Worm (Caenorhabditis elegans) whole organism, young adult: ENCODE data around the gene fbxb-42.
"Not testable (repeated sequence)": the region's sequence is repeated elsewhere in the genome, so short reads cannot be mapped to it uniquely, and the experiment has no call there.

ENCODE experiments used
- B0019.2 ChIP-seq: fragments of 200-800 bp; sonication (Bioruptor generic); conservative IDR thresholded peaks from 2 replicates; pipeline ENCODE4 v1.3.6; 2022; ENCODE audit warnings: missing genetic modification reagents, missing genetic modification characterization, missing compliant biosample characterization
- C06A6.2 ChIP-seq: fragments of 200-800 bp; sonication (Bioruptor generic); conservative IDR thresholded peaks from 2 replicates; pipeline ENCODE4 v1.3.6; 2022; ENCODE audit warnings: missing genetic modification characterization, missing compliant biosample characterization
- F23B12.7 ChIP-seq: sonication (generic microtip); optimal IDR thresholded peaks from 2 replicates; lab custom pipeline; 2017; ENCODE audit warnings: missing genetic modification characterization, mild to moderate bottlenecking, missing compliant biosample characterization, antibody characterized with exemption, moderate library complexity; ENCODE audit not compliant: insufficient read depth
- F33H1.4 ChIP-seq: fragments of 200-800 bp; sonication (Bioruptor generic); IDR thresholded peaks from 2 replicates; pipeline ENCODE4 v1.3.6; 2022; ENCODE audit warnings: missing genetic modification reagents, missing genetic modification characterization, missing compliant biosample characterization
- F39B2.1 ChIP-seq: fragments of 200-800 bp; sonication (Bioruptor generic); IDR thresholded peaks from 2 replicates; pipeline ENCODE4 v1.3.6; 2022; ENCODE audit warnings: missing genetic modification reagents, missing genetic modification characterization, missing compliant biosample characterization
- F55B11.4 ChIP-seq: sonication (generic microtip); optimal IDR thresholded peaks from 2 replicates; lab custom pipeline; 2016; ENCODE audit warnings: missing compliant biosample characterization, missing genetic modification characterization, borderline replicate concordance; ENCODE audit not compliant: insufficient read depth
- T26A5.8 ChIP-seq: sonication (generic microtip); optimal IDR thresholded peaks from 2 replicates; lab custom pipeline; 2016; ENCODE audit warnings: missing genetic modification characterization, missing compliant biosample characterization
- Y79H2A.3 ChIP-seq: fragments of 200-800 bp; sonication (Bioruptor generic); conservative IDR thresholded peaks from 2 replicates; pipeline ENCODE4 v1.3.6; 2022; ENCODE audit warnings: missing genetic modification reagents, missing genetic modification characterization, missing compliant biosample characterization
- Y95B8A.8 ChIP-seq: fragments of 200-800 bp; sonication (Bioruptor generic); IDR thresholded peaks from 2 replicates; pipeline ENCODE4 v1.3.6; 2022; ENCODE audit warnings: missing genetic modification reagents, missing genetic modification characterization, missing compliant biosample characterization
- aptf-2 ChIP-seq: fragments of 200-800 bp; sonication (Bioruptor generic); conservative IDR thresholded peaks from 2 replicates; pipeline ENCODE4 v1.3.6; 2022; ENCODE audit warnings: missing genetic modification reagents, missing genetic modification characterization, missing compliant biosample characterization
- athp-1 ChIP-seq: sonication (generic microtip); optimal IDR thresholded peaks from 2 replicates; lab custom pipeline; 2017; ENCODE audit warnings: mild to moderate bottlenecking, missing genetic modification characterization, missing compliant biosample characterization
- attf-3 ChIP-seq: fragments of 200-800 bp; sonication (Bioruptor generic); conservative IDR thresholded peaks from 2 replicates; pipeline ENCODE4 v1.3.6; 2022; ENCODE audit warnings: missing genetic modification reagents, missing genetic modification characterization, missing compliant biosample characterization
- bed-1 ChIP-seq: fragments of 200-800 bp; sonication (Bioruptor generic); IDR thresholded peaks from 2 replicates; pipeline ENCODE4 v1.3.6; 2022; ENCODE audit warnings: missing genetic modification reagents, missing genetic modification characterization, missing compliant biosample characterization
- cebp-1 ChIP-seq, 2 experiments: fragments of 200-800 bp in 1 of 2; sonication (Bioruptor generic) in 1 of 2; sonication (generic microtip) in 1 of 2; IDR thresholded peaks in 1 of 2; optimal IDR thresholded peaks in 1 of 2; 2 replicates each; pipeline versions ENCODE4 v1.3.6 to Lab custom; 2017 to 2022; ENCODE audit warnings: missing compliant biosample characterization in 2 of 2, missing genetic modification characterization in 2 of 2, mild to moderate bottlenecking in 1 of 2, missing genetic modification reagents in 1 of 2, moderate library complexity in 1 of 2
- die-1 ChIP-seq: sonication (generic microtip); optimal IDR thresholded peaks from 2 replicates; lab custom pipeline; 2016; ENCODE audit warnings: missing genotype, mild to moderate bottlenecking, missing genetic modification characterization, missing compliant biosample characterization
- fkh-3 ChIP-seq: sonication (generic microtip); optimal IDR thresholded peaks from 2 replicates; lab custom pipeline; 2016; ENCODE audit warnings: mild to moderate bottlenecking, missing genetic modification characterization, missing compliant biosample characterization
- gei-17 ChIP-seq: fragments of 200-800 bp; sonication (Bioruptor generic); optimal IDR thresholded peaks from 2 replicates; lab custom pipeline; 2018; ENCODE audit warnings: mild to moderate bottlenecking, missing genetic modification characterization, missing compliant biosample characterization
- hrde-1 ChIP-seq: sonication (generic microtip); optimal IDR thresholded peaks from 2 replicates; lab custom pipeline; 2016; ENCODE audit warnings: missing genetic modification characterization, mild to moderate bottlenecking, missing compliant biosample characterization, moderate library complexity, missing genotype, missing genetic modification reagents, borderline replicate concordance
- lir-1 ChIP-seq: fragments of 200-800 bp; sonication (Bioruptor generic); conservative IDR thresholded peaks from 2 replicates; pipeline ENCODE4 v1.3.6; 2022; ENCODE audit warnings: missing genetic modification reagents, missing genetic modification characterization, missing compliant biosample characterization
- madf-8 ChIP-seq: fragments of 200-800 bp; sonication (Bioruptor generic); conservative IDR thresholded peaks from 2 replicates; pipeline ENCODE4 v1.3.6; 2022; ENCODE audit warnings: missing genetic modification reagents, missing genetic modification characterization, missing compliant biosample characterization
- nfya-2 ChIP-seq: fragments of 200-800 bp; sonication (Bioruptor generic); IDR thresholded peaks from 2 replicates; pipeline ENCODE4 v1.3.6; 2022; ENCODE audit warnings: missing genetic modification reagents, missing genetic modification characterization, missing compliant biosample characterization
- rcor-1 ChIP-seq: fragments of 200-800 bp; sonication (Bioruptor generic); IDR thresholded peaks from 2 replicates; pipeline ENCODE4 v1.3.6; 2022; ENCODE audit warnings: missing genetic modification reagents, missing genetic modification characterization, missing compliant biosample characterization
- repo-1 ChIP-seq: sonication (generic microtip); optimal IDR thresholded peaks from 2 replicates; lab custom pipeline; 2017; ENCODE audit warnings: mild to moderate bottlenecking, missing genetic modification characterization, missing compliant biosample characterization
- rpc-1 ChIP-seq, 2 experiments: fragments of 150-350 bp in 1 of 2; sonication (generic microtip) in 1 of 2; optimal IDR thresholded peaks; 2 replicates each; lab custom pipeline; 2014 to 2018; ENCODE audit warnings: missing biosample characterization in 1 of 2, missing genetic modification characterization in 1 of 2, missing genetic modification reagents in 1 of 2, missing genotype in 1 of 2
- tlf-1 ChIP-seq: fragments of 200-800 bp; sonication (Bioruptor generic); optimal IDR thresholded peaks from 2 replicates; lab custom pipeline; 2018; ENCODE audit warnings: mild to moderate bottlenecking, missing genetic modification characterization, missing compliant biosample characterization
- xnd-1 ChIP-seq: sonication (generic microtip); optimal IDR thresholded peaks from 2 replicates; lab custom pipeline; 2016; ENCODE audit warnings: missing genotype, missing genetic modification reagents, missing genetic modification characterization, missing compliant biosample characterization
- ztf-25 ChIP-seq: fragments of 200-800 bp; sonication (Bioruptor generic); IDR thresholded peaks from 2 replicates; pipeline ENCODE4 v1.3.6; 2022; ENCODE audit warnings: missing genetic modification reagents, missing genetic modification characterization, missing compliant biosample characterization
- ztf-26 ChIP-seq: sonication (generic microtip); optimal IDR thresholded peaks from 2 replicates; lab custom pipeline; 2017; ENCODE audit warnings: missing genetic modification characterization, missing compliant biosample characterization

fbxb-42 gene

ce11 chrII:1525498-1525897 is 11.9 kb upstream of the fbxb-42 start, which contains the start of gene Y51H7BR.7:
Gene Y51H7BR.7 (minus strand): TSS chrII:1525598.
- no peak for TF ChIP-seq die-1 (tag; lab: Kevin White, UChicago)
- TF ChIP-seq F23B12.7 (tag; lab: Kevin White, UChicago): no peak
- TF ChIP-seq hrde-1 (tag; lab: Kevin White, UChicago): no peak
- no peak for TF ChIP-seq madf-8 (GFP tag; lab: Robert Waterston, UW)
- no peak for TF ChIP-seq rcor-1
- no peak for TF ChIP-seq repo-1 (tag; lab: Kevin White, UChicago)
- TF ChIP-seq lir-1 (GFP tag; lab: Robert Waterston, UW): no peak

ce11 chrII:1529057-1529456 is 8.4 kb upstream of the fbxb-42 start, which contains the start of gene Y51H7BR.4:
Gene Y51H7BR.4 (plus strand): TSS chrII:1529357.
- TF ChIP-seq gei-17 (GFP tag; lab: Kevin White, UChicago) (no peak), fkh-3 (tag; lab: Kevin White, UChicago) (no peak), F33H1.4 (GFP tag; lab: Robert Waterston, UW) (no peak), ztf-25 (GFP tag; lab: Robert Waterston, UW) (no peak), Y79H2A.3 (no peak), F55B11.4 (no peak)

- TF ChIP-seq cebp-1 (GFP tag; IDR thresholded peaks at IDR 0.05; lab: Robert Waterston, UW) (no peak), cebp-1 (tag; optimal IDR thresholded peaks at IDR 0.05; lab: Kevin White, UChicago) (no peak), Y95B8A.8 (no peak), nfya-2 (GFP tag; lab: Robert Waterston, UW) (no peak), repo-1 (tag; lab: Kevin White, UChicago) (no peak), xnd-1 (tag; lab: Kevin White, UChicago) (no peak), F39B2.1 (GFP tag; lab: Robert Waterston, UW) (no peak), C06A6.2 (GFP tag; lab: Robert Waterston, UW) (no peak), tlf-1 (GFP tag; lab: Kevin White, UChicago) (no peak), aptf-2 (GFP tag; lab: Robert Waterston, UW) (no peak), rpc-1 (optimal IDR thresholded peaks at IDR 0.05; lab: Kevin White, UChicago) (no peak), rpc-1 (tag; optimal IDR thresholded peaks at IDR 0.05; lab: Kevin White, UChicago) (no peak), gei-17 (GFP tag; lab: Kevin White, UChicago) (no peak), T26A5.8 (no peak), ztf-26 (no peak)
Observed at ce11 chrII:1535931-1536330, 1.5 kb upstream of the fbxb-42 start, which contains the start of gene fbxb-43. Gene fbxb-43 (plus strand): TSS chrII:1536231.

ce11 chrII:1538589-1538988 is 1.2 kb downstream of the fbxb-42 start, which contains the start of gene fbxb-44:
Gene fbxb-44 (plus strand): TSS chrII:1538889.
- TF ChIP-seq tlf-1 (GFP tag; lab: Kevin White, UChicago): no peak

ce11 chrII:1540628-1541027 is 3.2 kb downstream of the fbxb-42 start, which contains the start of gene poml-4:
Gene poml-4 (plus strand): TSS chrII:1540928.
- not testable (repeated sequence) for TF ChIP-seq gei-17 (GFP tag; lab: Kevin White, UChicago); B0019.2 (GFP tag; lab: Robert Waterston, UW); attf-3 (GFP tag; lab: Robert Waterston, UW)

- TF ChIP-seq bed-1 (GFP tag; lab: Robert Waterston, UW); athp-1 (tag; lab: Kevin White, UChicago); xnd-1 (tag; lab: Kevin White, UChicago): not testable (repeated sequence)
Observed at ce11 chrII:1543182-1543581, 5.8 kb downstream of the fbxb-42 start, which contains the start of gene K05F6.4. Gene K05F6.4 (plus strand): TSS chrII:1543482.
